Fruit fly (Drosophila melanogaster) whole organism, embryonic: Measurements from ENCODE around the gene CG43450.

Experiments used
- CG16815 ChIP-seq: fragments of 200-800 bp; sonication (Bioruptor generic); optimal IDR thresholded peaks from 3 replicates; lab custom pipeline; 2017; ENCODE audit warnings: missing biosample characterization, mild to moderate bottlenecking, missing genetic modification characterization
- D19A ChIP-seq: fragments of 200-800 bp; optimal IDR thresholded peaks from 3 replicates; lab custom pipeline; 2019; ENCODE audit warnings: missing biosample characterization, mild to moderate bottlenecking, missing genetic modification characterization, moderate library complexity
- Gsc ChIP-seq: fragments of 200-800 bp; sonication (Bioruptor generic); IDR thresholded peaks from 2 replicates; pipeline ENCODE4 v1.3.6; 2022; ENCODE audit warnings: missing biosample characterization, missing genetic modification characterization
- HmgZ ChIP-seq: fragments of 200-800 bp; sonication (Bioruptor generic); optimal IDR thresholded peaks from 2 replicates; lab custom pipeline; 2018; ENCODE audit warnings: missing biosample characterization, mild to moderate bottlenecking, missing genetic modification characterization
- Hmx ChIP-seq: fragments of 200-800 bp; sonication (Bioruptor generic); optimal IDR thresholded peaks from 2 replicates; lab custom pipeline; 2016; ENCODE audit warnings: missing biosample characterization, missing genetic modification characterization
- Taf1 ChIP-seq: fragments of 200-800 bp; sonication (Bioruptor generic); IDR thresholded peaks from 2 replicates; pipeline ENCODE4 v1.3.6; 2022; ENCODE audit warnings: missing biosample characterization, missing genetic modification characterization
- chif ChIP-seq, 2 experiments: fragments of 200-800 bp; sonication (Bioruptor generic); optimal IDR thresholded peaks; 3 replicates each; lab custom pipeline; 2016; ENCODE audit warnings: missing biosample characterization in 2 of 2, missing genetic modification characterization in 2 of 2
- corto ChIP-seq: fragments of 200-800 bp; sonication (Bioruptor generic); optimal IDR thresholded peaks from 2 replicates; lab custom pipeline; 2016; ENCODE audit warnings: missing biosample characterization, mild to moderate bottlenecking, missing genetic modification characterization, moderate library complexity
- nerfin-1 ChIP-seq: fragments of 200-800 bp; sonication (Bioruptor generic); optimal IDR thresholded peaks from 3 replicates; lab custom pipeline; 2019; ENCODE audit warnings: missing biosample characterization, mild to moderate bottlenecking, missing genetic modification characterization, moderate library complexity
- vnd ChIP-seq: fragments of 200-800 bp; sonication (Bioruptor generic); IDR thresholded peaks from 3 replicates; pipeline ENCODE4 v1.3.6; 2022; ENCODE audit warnings: missing biosample characterization, missing genetic modification characterization; ENCODE audit not compliant: partially characterized antibody

DNA sequence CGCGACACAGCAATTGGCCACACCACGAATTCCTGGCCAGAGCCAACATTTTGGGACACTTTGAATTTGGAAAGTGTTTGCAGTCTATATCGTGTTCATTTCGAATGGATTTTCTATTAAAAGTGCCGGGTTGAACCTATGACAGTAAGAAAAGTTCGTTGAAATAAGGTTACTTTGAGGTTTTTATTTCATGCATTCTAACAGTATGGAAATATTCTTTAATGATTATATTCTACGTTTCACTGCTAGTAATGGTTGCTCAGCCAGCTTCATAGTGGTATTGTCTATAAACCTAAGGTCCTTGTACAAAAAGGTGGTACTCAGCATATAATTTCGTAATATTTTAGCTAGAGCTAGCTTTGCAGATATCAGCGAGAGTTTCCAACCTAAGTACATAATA is 37.5 kb downstream of the CG43450 start, which contains the start of gene Pglym87:
- TF ChIP-seq D19A (no peak), HmgZ (no peak), Gsc (GFP tag; lab: Robert Waterston, UW) (no peak), nerfin-1 (tag; lab: Kevin White, UChicago) (no peak), CG16815 (GFP tag; lab: Kevin White, UChicago) (no peak), corto (GFP tag; lab: Kevin White, UChicago) (no peak), chif (GFP tag; optimal IDR thresholded peaks at IDR 0.05; lab: Kevin White, UChicago) (no peak), Taf1 (GFP tag; lab: Robert Waterston, UW) (no peak), vnd (GFP tag; lab: Robert Waterston, UW) (no peak), Hmx (no peak)
